Worm (Caenorhabditis elegans): ENCODE results near the gene dmsr-12.

- TF ChIP-seq ama-1 (optimal IDR thresholded peaks at IDR 0.05) (no peak), ama-1 (GFP tag; optimal IDR thresholded peaks at IDR 0.05) (no peak), ets-4 (GFP tag; optimal IDR thresholded peaks at IDR 0.05) (no peak)
Observed at ce11 chrV:6830075-6830474, 23.8 kb upstream of the dmsr-12 start.
